Fruit fly (Drosophila melanogaster) whole organism, embryonic: ENCODE data around the gene NELF-B.

Experiments used
- CG11085 ChIP-seq: fragments of 200-800 bp; sonication (Bioruptor generic); IDR thresholded peaks from 2 replicates; pipeline ENCODE4 v1.3.6; 2022; ENCODE audit warnings: missing biosample characterization, missing genetic modification characterization
- CG11093 ChIP-seq: fragments of 200-800 bp; sonication (Bioruptor generic); IDR thresholded peaks from 3 replicates; pipeline ENCODE4 v1.3.6; 2022; ENCODE audit warnings: missing biosample characterization, missing genetic modification characterization
- CG14667 ChIP-seq: fragments of 200-800 bp; sonication (Bioruptor generic); IDR thresholded peaks from 2 replicates; pipeline ENCODE4 v1.3.6; 2022; ENCODE audit warnings: missing biosample characterization, missing genetic modification characterization
- CG15011 ChIP-seq: fragments of 200-800 bp; sonication (Bioruptor generic); optimal IDR thresholded peaks from 3 replicates; lab custom pipeline; 2018; ENCODE audit warnings: missing biosample characterization, mild to moderate bottlenecking, missing genetic modification characterization
- CG16813 ChIP-seq: fragments of 200-800 bp; sonication (Bioruptor generic); IDR thresholded peaks from 3 replicates; pipeline ENCODE4 v1.3.6; 2022; ENCODE audit warnings: missing biosample characterization, missing genetic modification characterization; ENCODE audit not compliant: partially characterized antibody
- CG16863 ChIP-seq: fragments of 200-800 bp; sonication (Bioruptor generic); optimal IDR thresholded peaks from 3 replicates; lab custom pipeline; 2016; ENCODE audit warnings: missing biosample characterization, missing genetic modification characterization
- CG17328 ChIP-seq: fragments of 200-800 bp; sonication (Bioruptor generic); IDR thresholded peaks from 2 replicates; pipeline ENCODE4 v1.3.6; 2022; ENCODE audit warnings: missing biosample characterization, missing genetic modification characterization
- CG17568 ChIP-seq: fragments of 200-800 bp; sonication (Bioruptor generic); optimal IDR thresholded peaks from 2 replicates; lab custom pipeline; 2018; ENCODE audit warnings: missing biosample characterization, mild to moderate bottlenecking, missing genetic modification characterization, moderate library complexity
- CG2120 ChIP-seq: fragments of 200-800 bp; sonication (Bioruptor generic); optimal IDR thresholded peaks from 3 replicates; lab custom pipeline; 2016; ENCODE audit warnings: missing biosample characterization, missing genetic modification characterization
- CG2678 ChIP-seq: fragments of 200-800 bp; sonication (Bioruptor generic); optimal IDR thresholded peaks from 3 replicates; lab custom pipeline; 2019; ENCODE audit warnings: missing biosample characterization, mild to moderate bottlenecking, missing genetic modification characterization, moderate library complexity
- CG2889 ChIP-seq: fragments of 200-800 bp; sonication (Bioruptor generic); IDR thresholded peaks from 3 replicates; pipeline ENCODE4 v1.3.6; 2022; ENCODE audit warnings: missing biosample characterization, missing genetic modification characterization
- CG31388 ChIP-seq: fragments of 200-800 bp; sonication (Bioruptor generic); optimal IDR thresholded peaks from 2 replicates; lab custom pipeline; 2016; ENCODE audit warnings: missing biosample characterization, missing genetic modification characterization
- CG31441 ChIP-seq: fragments of 200-800 bp; sonication (Bioruptor generic); IDR thresholded peaks from 2 replicates; pipeline ENCODE4 v1.3.6; 2022; ENCODE audit warnings: missing biosample characterization, missing genetic modification characterization
- CG33213 ChIP-seq: fragments of 200-800 bp; sonication (Bioruptor generic); optimal IDR thresholded peaks from 3 replicates; lab custom pipeline; 2016; ENCODE audit warnings: missing biosample characterization, missing genetic modification characterization
- CG3838 ChIP-seq: fragments of 200-800 bp; sonication (Bioruptor generic); optimal IDR thresholded peaks from 3 replicates; lab custom pipeline; 2016; ENCODE audit warnings: missing biosample characterization, missing genetic modification characterization
- CG42726 ChIP-seq: fragments of 200-800 bp; sonication (Bioruptor generic); IDR thresholded peaks from 2 replicates; pipeline ENCODE4 v1.3.6; 2022; ENCODE audit warnings: missing biosample characterization, missing genetic modification characterization; ENCODE audit not compliant: partially characterized antibody
- CG4617 ChIP-seq: fragments of 200-800 bp; sonication (Bioruptor generic); optimal IDR thresholded peaks from 3 replicates; lab custom pipeline; 2016; ENCODE audit warnings: missing biosample characterization, missing genetic modification characterization, borderline replicate concordance
- CG6175 ChIP-seq: fragments of 200-800 bp; sonication (Bioruptor generic); IDR thresholded peaks from 3 replicates; pipeline ENCODE4 v1.3.6; 2022; ENCODE audit warnings: missing biosample characterization, missing genetic modification characterization
- CG6689 ChIP-seq: fragments of 200-800 bp; sonication (Bioruptor generic); IDR thresholded peaks from 2 replicates; pipeline ENCODE4 v1.3.6; 2022; ENCODE audit warnings: missing biosample characterization, missing genetic modification characterization
- CG6765 ChIP-seq: fragments of 200-800 bp; sonication (Bioruptor generic); optimal IDR thresholded peaks from 3 replicates; lab custom pipeline; 2017; ENCODE audit warnings: missing biosample characterization, mild to moderate bottlenecking, missing genetic modification characterization
- CG7271 ChIP-seq: fragments of 200-800 bp; sonication (Bioruptor generic); optimal IDR thresholded peaks from 2 replicates; lab custom pipeline; 2018; ENCODE audit warnings: missing biosample characterization, mild to moderate bottlenecking, missing genetic modification characterization, moderate library complexity
- CG7745 ChIP-seq: fragments of 200-800 bp; sonication (Bioruptor generic); optimal IDR thresholded peaks from 2 replicates; lab custom pipeline; 2018; ENCODE audit warnings: missing biosample characterization, mild to moderate bottlenecking, missing genetic modification characterization, moderate library complexity
- CG8924 ChIP-seq: fragments of 200-800 bp; optimal IDR thresholded peaks from 3 replicates; lab custom pipeline; 2019; ENCODE audit warnings: missing biosample characterization, mild to moderate bottlenecking, missing genetic modification characterization, moderate library complexity
- CG9876 ChIP-seq: fragments of 200-800 bp; sonication (Bioruptor generic); optimal IDR thresholded peaks from 2 replicates; lab custom pipeline; 2016; ENCODE audit warnings: missing biosample characterization, missing genetic modification characterization
- Chrac-16 ChIP-seq: fragments of 200-800 bp; sonication (Bioruptor generic); optimal IDR thresholded peaks from 3 replicates; lab custom pipeline; 2016; ENCODE audit warnings: missing biosample characterization, missing genetic modification characterization
- Dref ChIP-seq: fragments of 200-800 bp; sonication (Bioruptor generic); IDR thresholded peaks from 2 replicates; pipeline ENCODE4 v1.3.6; 2022; ENCODE audit warnings: missing biosample characterization, missing genetic modification characterization
- Ets65A ChIP-seq: fragments of 200-800 bp; sonication (Bioruptor generic); peaks from one replicate; lab custom pipeline; 2016; ENCODE audit warnings: missing biosample characterization, missing genetic modification characterization
- Hsf ChIP-seq: fragments of 200-800 bp; sonication (Bioruptor generic); optimal IDR thresholded peaks from 3 replicates; lab custom pipeline; 2016; ENCODE audit warnings: missing biosample characterization, missing genetic modification characterization
- NK7.1 ChIP-seq: fragments of 200-800 bp; sonication (Bioruptor generic); optimal IDR thresholded peaks from 3 replicates; lab custom pipeline; 2016; ENCODE audit warnings: missing biosample characterization, missing genetic modification characterization
- Oaz ChIP-seq: fragments of 200-800 bp; sonication (Bioruptor generic); IDR thresholded peaks from 2 replicates; pipeline ENCODE4 v1.3.6; 2022; ENCODE audit warnings: missing biosample characterization, missing genetic modification characterization
- TFAM ChIP-seq: fragments of 200-800 bp; sonication (Bioruptor generic); optimal IDR thresholded peaks from 2 replicates; lab custom pipeline; 2017; ENCODE audit warnings: missing biosample characterization, missing genetic modification characterization, inconsistent platforms
- Tbp ChIP-seq: fragments of >200 bp; optimal IDR thresholded peaks from 2 replicates; lab custom pipeline; 2018; ENCODE audit warnings: missing biosample characterization, missing genetic modification characterization
- ac ChIP-seq: fragments of 200-800 bp; sonication (Bioruptor generic); optimal IDR thresholded peaks from 3 replicates; lab custom pipeline; 2017; ENCODE audit warnings: missing biosample characterization, mild to moderate bottlenecking, missing genetic modification characterization
- al ChIP-seq: fragments of 200-800 bp; sonication (Bioruptor generic); IDR thresholded peaks from 2 replicates; pipeline ENCODE4 v1.3.6; 2022; ENCODE audit warnings: missing biosample characterization, missing genetic modification characterization
- chinmo ChIP-seq: fragments of 200-800 bp; sonication (Bioruptor generic); IDR thresholded peaks from 4 replicates; pipeline ENCODE4 v1.3.6; 2022; ENCODE audit warnings: missing biosample characterization, missing genetic modification characterization; ENCODE audit not compliant: partially characterized antibody
- da ChIP-seq: fragments of 200-800 bp; sonication (Bioruptor generic); optimal IDR thresholded peaks from 2 replicates; lab custom pipeline; 2016; ENCODE audit warnings: missing biosample characterization, missing genetic modification characterization
- emc ChIP-seq: fragments of 200-800 bp; sonication (Bioruptor generic); optimal IDR thresholded peaks from 2 replicates; lab custom pipeline; 2016; ENCODE audit warnings: missing biosample characterization, missing genetic modification characterization
- fd64A ChIP-seq: fragments of 200-800 bp; sonication (Bioruptor generic); optimal IDR thresholded peaks from 3 replicates; lab custom pipeline; 2018; ENCODE audit warnings: missing biosample characterization, mild to moderate bottlenecking, missing genetic modification characterization
- gro ChIP-seq: fragments of 200-800 bp; sonication (Bioruptor generic); optimal IDR thresholded peaks from 2 replicates; lab custom pipeline; 2016; ENCODE audit warnings: missing biosample characterization, missing genetic modification characterization
- ham ChIP-seq: fragments of 200-800 bp; sonication (Bioruptor generic); IDR thresholded peaks from 2 replicates; pipeline ENCODE4 v1.3.6; 2022; ENCODE audit warnings: missing biosample characterization, missing genetic modification characterization
- insv ChIP-seq, 2 experiments: fragments of 200-800 bp; sonication (Bioruptor generic); optimal IDR thresholded peaks; 3 replicates each; lab custom pipeline; 2016 to 2018; ENCODE audit warnings: missing biosample characterization in 2 of 2, missing genetic modification characterization in 2 of 2
- lbe ChIP-seq: fragments of 200-800 bp; sonication (Bioruptor generic); optimal IDR thresholded peaks from 2 replicates; lab custom pipeline; 2016; ENCODE audit warnings: missing biosample characterization, mild to moderate bottlenecking, missing genetic modification characterization
- mld ChIP-seq: fragments of 200-800 bp; sonication (Bioruptor generic); IDR thresholded peaks from 3 replicates; pipeline ENCODE4 v1.3.6; 2022; ENCODE audit warnings: missing biosample characterization, missing genetic modification characterization; ENCODE audit not compliant: partially characterized antibody
- pho ChIP-seq: fragments of 200-800 bp; sonication (Bioruptor generic); optimal IDR thresholded peaks from 2 replicates; lab custom pipeline; 2016; ENCODE audit warnings: missing biosample characterization, missing genetic modification characterization
- pros ChIP-seq: fragments of 200-800 bp; sonication (Bioruptor generic); optimal IDR thresholded peaks from 3 replicates; lab custom pipeline; 2019; ENCODE audit warnings: missing biosample characterization, mild to moderate bottlenecking, missing genetic modification characterization, moderate library complexity
- so ChIP-seq: fragments of 200-800 bp; sonication (Bioruptor generic); IDR thresholded peaks from 3 replicates; pipeline ENCODE4 v1.3.6; 2022; ENCODE audit warnings: missing biosample characterization, missing genetic modification characterization
- trem ChIP-seq: fragments of 200-800 bp; optimal IDR thresholded peaks from 3 replicates; lab custom pipeline; 2019; ENCODE audit warnings: missing biosample characterization, mild to moderate bottlenecking, missing genetic modification characterization, moderate library complexity
- tup ChIP-seq: fragments of 200-800 bp; sonication (Bioruptor generic); optimal IDR thresholded peaks from 2 replicates; lab custom pipeline; 2016; ENCODE audit warnings: missing biosample characterization, mild to moderate bottlenecking, missing genetic modification characterization, moderate library complexity
- tx ChIP-seq: fragments of 200-800 bp; sonication (Bioruptor generic); optimal IDR thresholded peaks from 2 replicates; lab custom pipeline; 2016; ENCODE audit warnings: missing biosample characterization, missing genetic modification characterization
- yki ChIP-seq: fragments of >200 bp; optimal IDR thresholded peaks from 3 replicates; lab custom pipeline; 2018
- zfh1 ChIP-seq: fragments of 200-800 bp; sonication (Bioruptor generic); IDR thresholded peaks from 3 replicates; pipeline ENCODE4 v1.3.6; 2022; ENCODE audit warnings: missing biosample characterization, missing genetic modification characterization

Gene NELF-B

DNA sequence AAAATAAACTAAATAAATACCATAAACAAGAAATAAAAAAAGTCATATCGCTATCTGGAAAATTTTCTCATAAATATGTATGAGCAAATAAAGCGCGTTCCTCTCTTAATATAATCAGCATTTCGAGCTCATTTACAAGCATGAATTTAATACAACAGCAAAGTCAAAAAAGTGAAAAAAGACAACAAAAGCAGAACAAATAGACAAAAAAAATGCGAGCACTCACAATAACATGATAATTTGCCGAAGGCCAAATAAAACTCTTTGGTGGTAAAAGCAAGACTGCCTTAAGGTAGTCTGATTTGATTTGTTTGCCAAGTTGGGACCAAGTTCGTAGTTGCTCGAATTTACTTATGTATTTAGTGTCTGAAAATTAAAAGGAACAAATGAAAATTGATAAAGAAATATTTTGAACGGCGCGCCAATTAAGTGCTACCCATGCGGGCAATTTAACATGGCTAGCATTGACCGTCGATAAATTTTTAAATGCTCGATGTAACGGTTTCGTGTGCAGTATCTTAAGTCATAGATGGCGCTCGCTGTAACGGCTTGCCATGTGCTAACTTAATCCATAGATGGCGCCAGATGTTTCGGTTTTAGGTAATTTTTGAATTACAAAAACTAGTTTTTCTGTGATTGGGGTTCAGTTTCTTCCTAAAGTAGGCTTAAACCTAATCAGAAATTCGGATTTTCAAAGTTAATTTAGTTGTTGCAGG, 17.6 kb downstream of the NELF-B start (continued):
- TF ChIP-seq CG6765 (GFP tag; lab: Kevin White, UChicago) (no peak), CG6689 (GFP tag; lab: Robert Waterston, UW) (no peak), CG15011 (no peak), CG9876 (GFP tag; lab: Kevin White, UChicago) (peak; percentile 8), zfh1 (GFP tag; lab: Robert Waterston, UW) (no peak), ac (GFP tag; lab: Kevin White, UChicago) (no peak), mld (GFP tag; lab: Robert Waterston, UW) (no peak), CG11093 (GFP tag; lab: Robert Waterston, UW) (no peak), gro (no peak), da (GFP tag; lab: Kevin White, UChicago) (no peak), CG3838 (no peak), CG31441 (GFP tag; lab: Robert Waterston, UW) (no peak), insv (GFP tag; optimal IDR thresholded peaks at IDR 0.05; lab: Kevin White, UChicago) (peak in 1 of 2 experiments; percentile 54), Dref (GFP tag; lab: Robert Waterston, UW) (peak; percentile 69), pros (GFP tag; lab: Kevin White, UChicago) (no peak), CG8924 (tag; lab: Kevin White, UChicago) (no peak), so (GFP tag; lab: Robert Waterston, UW) (no peak), Oaz (GFP tag; lab: Robert Waterston, UW) (no peak), pho (GFP tag; lab: Kevin White, UChicago) (no peak), Tbp (GFP tag; lab: Kevin White, UChicago) (no peak), CG42726 (GFP tag; lab: Robert Waterston, UW) (peak; percentile 64; the same call in 1 of the 2 replicates), CG2678 (tag; lab: Kevin White, UChicago) (no peak), CG6175 (no peak), fd64A (no peak), TFAM (GFP tag; lab: Kevin White, UChicago) (no peak), CG31388 (GFP tag; lab: Kevin White, UChicago) (no peak), NK7.1 (GFP tag; lab: Kevin White, UChicago) (no peak), CG14667 (GFP tag; lab: Robert Waterston, UW) (no peak), CG17568 (GFP tag; lab: Kevin White, UChicago) (no peak), tup (GFP tag; lab: Kevin White, UChicago) (no peak), Ets65A (peak; percentile 67), chinmo (peak; percentile 75; the same call in 2 of the 4 replicates), trem (tag; lab: Kevin White, UChicago) (peak; percentile 58), CG16863 (GFP tag; lab: Kevin White, UChicago) (no peak), tx (GFP tag; lab: Kevin White, UChicago) (no peak), CG7745 (tag; lab: Kevin White, UChicago) (no peak), CG4617 (GFP tag; lab: Kevin White, UChicago) (no peak), CG7271 (tag; lab: Kevin White, UChicago) (no peak), CG11085 (GFP tag; lab: Robert Waterston, UW) (no peak), emc (no peak), CG16813 (GFP tag; lab: Robert Waterston, UW) (no peak), CG2120 (GFP tag; lab: Kevin White, UChicago) (peak; percentile 33), yki (lab: Kevin White, UChicago) (no peak), lbe (GFP tag; lab: Kevin White, UChicago) (no peak), CG2889 (GFP tag; lab: Robert Waterston, UW) (no peak), al (GFP tag; lab: Robert Waterston, UW) (no peak), CG17328 (GFP tag; lab: Robert Waterston, UW) (0 out of 2 replicates have a peak, but pooled peaks have one; percentile 38), Chrac-16 (GFP tag; lab: Kevin White, UChicago) (peak; percentile 44), Hsf (GFP tag; lab: Kevin White, UChicago) (peak; percentile 45), CG33213 (peak; percentile 75), ham (GFP tag; lab: Robert Waterston, UW) (no peak)
